Worm (Caenorhabditis elegans) whole organism, young adult: ENCODE measurements around the gene ogdh-2.

Experiments used
- B0019.2 ChIP-seq: fragments of 200-800 bp; sonication (Bioruptor generic); conservative IDR thresholded peaks from 2 replicates; pipeline ENCODE4 v1.3.6; 2022; ENCODE audit warnings: missing genetic modification reagents, missing genetic modification characterization, missing compliant biosample characterization
- C17E4.6 ChIP-seq: fragments of 200-800 bp; sonication (Bioruptor generic); IDR thresholded peaks from 2 replicates; pipeline ENCODE4 v1.3.6; 2022; ENCODE audit warnings: missing genetic modification reagents, missing genetic modification characterization, missing compliant biosample characterization
- D2030.7 ChIP-seq: fragments of 200-800 bp; sonication (Bioruptor generic); IDR thresholded peaks from 2 replicates; pipeline ENCODE4 v1.3.6; 2022; ENCODE audit warnings: missing genetic modification reagents, missing genetic modification characterization, missing compliant biosample characterization
- F33H1.4 ChIP-seq: fragments of 200-800 bp; sonication (Bioruptor generic); IDR thresholded peaks from 2 replicates; pipeline ENCODE4 v1.3.6; 2022; ENCODE audit warnings: missing genetic modification reagents, missing genetic modification characterization, missing compliant biosample characterization
- F52B5.7 ChIP-seq: sonication (generic microtip); optimal IDR thresholded peaks from 2 replicates; lab custom pipeline; 2016; ENCODE audit warnings: mild to moderate bottlenecking, missing genetic modification characterization, missing compliant biosample characterization
- F57C9.4 ChIP-seq: sonication (generic microtip); optimal IDR thresholded peaks from 2 replicates; lab custom pipeline; 2017; ENCODE audit warnings: mild to moderate bottlenecking, missing genetic modification characterization, missing compliant biosample characterization
- K12H6.12 ChIP-seq: fragments of 200-800 bp; sonication (Bioruptor generic); optimal IDR thresholded peaks from 2 replicates; lab custom pipeline; 2018; ENCODE audit warnings: mild to moderate bottlenecking, missing genetic modification characterization, missing compliant biosample characterization
- Y53G8AR.9 ChIP-seq: fragments of 200-800 bp; sonication (Bioruptor generic); conservative IDR thresholded peaks from 2 replicates; pipeline ENCODE4 v1.3.6; 2022; ENCODE audit warnings: missing genetic modification reagents, missing genetic modification characterization, missing compliant biosample characterization
- Y67H2A.10 ChIP-seq: fragments of 200-800 bp; sonication (Bioruptor generic); conservative IDR thresholded peaks from 2 replicates; pipeline ENCODE4 v1.3.6; 2022; ENCODE audit warnings: missing genetic modification reagents, missing genetic modification characterization, missing compliant biosample characterization
- ZK185.1 ChIP-seq: sonication (generic microtip); optimal IDR thresholded peaks from 2 replicates; lab custom pipeline; 2016; ENCODE audit warnings: mild to moderate bottlenecking, missing genetic modification characterization, missing compliant biosample characterization; ENCODE audit not compliant: poor library complexity, severe bottlenecking
- aptf-3 ChIP-seq: fragments of 200-800 bp; sonication (Bioruptor generic); IDR thresholded peaks from 2 replicates; pipeline ENCODE4 v1.3.6; 2022; ENCODE audit warnings: missing genetic modification characterization, missing compliant biosample characterization
- atf-7 ChIP-seq: sonication (generic microtip); optimal IDR thresholded peaks from 2 replicates; lab custom pipeline; 2017; ENCODE audit warnings: mild to moderate bottlenecking, missing genetic modification characterization, missing compliant biosample characterization
- cebp-1 ChIP-seq, 2 experiments: fragments of 200-800 bp in 1 of 2; sonication (Bioruptor generic) in 1 of 2; sonication (generic microtip) in 1 of 2; IDR thresholded peaks in 1 of 2; optimal IDR thresholded peaks in 1 of 2; 2 replicates each; pipeline versions ENCODE4 v1.3.6 to Lab custom; 2017 to 2022; ENCODE audit warnings: missing compliant biosample characterization in 2 of 2, missing genetic modification characterization in 2 of 2, mild to moderate bottlenecking in 1 of 2, missing genetic modification reagents in 1 of 2, moderate library complexity in 1 of 2
- ceh-100 ChIP-seq: fragments of 200-800 bp; sonication (Bioruptor generic); IDR thresholded peaks from 2 replicates; pipeline ENCODE4 v1.3.6; 2022; ENCODE audit warnings: missing genetic modification reagents, missing genetic modification characterization, missing compliant biosample characterization
- ceh-91 ChIP-seq: fragments of 200-800 bp; sonication (Bioruptor generic); IDR thresholded peaks from 2 replicates; pipeline ENCODE4 v1.3.6; 2022; ENCODE audit warnings: missing genetic modification reagents, missing genetic modification characterization, missing compliant biosample characterization
- dpl-1 ChIP-seq: fragments of 150-350 bp; optimal IDR thresholded peaks from 2 replicates; lab custom pipeline; 2014; ENCODE audit warnings: missing biosample characterization, missing genetic modification reagents, missing genetic modification characterization
- egl-44 ChIP-seq: fragments of 200-800 bp; sonication (Bioruptor generic); IDR thresholded peaks from 2 replicates; pipeline ENCODE4 v1.3.6; 2022; ENCODE audit warnings: missing genetic modification reagents, missing genetic modification characterization, missing compliant biosample characterization
- egrh-3 ChIP-seq: fragments of 200-800 bp; sonication (Bioruptor generic); IDR thresholded peaks from 2 replicates; pipeline ENCODE4 v1.3.6; 2022; ENCODE audit warnings: missing genetic modification reagents, missing genetic modification characterization, missing compliant biosample characterization
- gei-17 ChIP-seq: fragments of 200-800 bp; sonication (Bioruptor generic); optimal IDR thresholded peaks from 2 replicates; lab custom pipeline; 2018; ENCODE audit warnings: mild to moderate bottlenecking, missing genetic modification characterization, missing compliant biosample characterization
- hrde-1 ChIP-seq: sonication (generic microtip); optimal IDR thresholded peaks from 2 replicates; lab custom pipeline; 2016; ENCODE audit warnings: missing genetic modification characterization, mild to moderate bottlenecking, missing compliant biosample characterization, moderate library complexity, missing genotype, missing genetic modification reagents, borderline replicate concordance
- let-607 ChIP-seq, 2 experiments: fragments of 200-800 bp in 1 of 2; sonication (Bioruptor generic) in 1 of 2; sonication (generic microtip) in 1 of 2; optimal IDR thresholded peaks; 2 replicates each; lab custom pipeline; 2016 to 2018; ENCODE audit warnings: mild to moderate bottlenecking in 2 of 2, missing compliant biosample characterization in 2 of 2, missing genetic modification characterization in 2 of 2, moderate library complexity in 2 of 2, missing genotype in 1 of 2
- lin-26 ChIP-seq: fragments of 200-800 bp; sonication (Bioruptor generic); IDR thresholded peaks from 2 replicates; pipeline ENCODE4 v1.3.6; 2022; ENCODE audit warnings: missing genetic modification reagents, missing genetic modification characterization, missing compliant biosample characterization
- lin-35 ChIP-seq, 3 experiments: fragments of 150-350 bp in 2 of 3; sonication (generic microtip) in 1 of 3; optimal IDR thresholded peaks; 2 replicates each; lab custom pipeline; 2014 to 2018; ENCODE audit warnings: missing biosample characterization in 3 of 3, missing genetic modification characterization in 3 of 3, missing genetic modification reagents in 3 of 3
- lsy-27 ChIP-seq: sonication (generic microtip); optimal IDR thresholded peaks from 2 replicates; lab custom pipeline; 2017; ENCODE audit warnings: missing genetic modification characterization, mild to moderate bottlenecking, missing compliant biosample characterization, antibody characterized with exemption, missing genotype, borderline replicate concordance; ENCODE audit not compliant: insufficient read depth
- madf-10 ChIP-seq: sonication (generic microtip); optimal IDR thresholded peaks from 2 replicates; lab custom pipeline; 2016; ENCODE audit warnings: mild to moderate bottlenecking, missing genetic modification characterization, missing compliant biosample characterization
- madf-8 ChIP-seq: fragments of 200-800 bp; sonication (Bioruptor generic); conservative IDR thresholded peaks from 2 replicates; pipeline ENCODE4 v1.3.6; 2022; ENCODE audit warnings: missing genetic modification reagents, missing genetic modification characterization, missing compliant biosample characterization
- mel-28 ChIP-seq: sonication (generic microtip); optimal IDR thresholded peaks from 2 replicates; lab custom pipeline; 2016; ENCODE audit warnings: borderline replicate concordance, mild to moderate bottlenecking, missing genetic modification characterization, missing compliant biosample characterization
- mes-4 ChIP-seq: sonication (generic microtip); optimal IDR thresholded peaks from 2 replicates; lab custom pipeline; 2016; ENCODE audit warnings: missing genotype, missing genetic modification characterization, missing compliant biosample characterization
- mxl-1 ChIP-seq: sonication (generic microtip); optimal IDR thresholded peaks from 2 replicates; lab custom pipeline; 2016; ENCODE audit warnings: missing genetic modification characterization, missing compliant biosample characterization
- nfya-2 ChIP-seq: fragments of 200-800 bp; sonication (Bioruptor generic); IDR thresholded peaks from 2 replicates; pipeline ENCODE4 v1.3.6; 2022; ENCODE audit warnings: missing genetic modification reagents, missing genetic modification characterization, missing compliant biosample characterization
- nhr-80 ChIP-seq: sonication (generic microtip); optimal IDR thresholded peaks from 2 replicates; lab custom pipeline; 2016; ENCODE audit warnings: missing genetic modification characterization, missing compliant biosample characterization
- pha-4 ChIP-seq: fragments of 150-350 bp; sonication (generic microtip); optimal IDR thresholded peaks from 2 replicates; lab custom pipeline; 2014; ENCODE audit warnings: missing biosample characterization, missing genetic modification reagents, missing genetic modification characterization
- rec-8 ChIP-seq, 2 experiments: sonication (generic microtip); optimal IDR thresholded peaks; 2 replicates each; lab custom pipeline; 2016; ENCODE audit warnings: mild to moderate bottlenecking in 2 of 2, missing genetic modification characterization in 2 of 2, missing genetic modification reagents in 2 of 2, missing genotype in 2 of 2, missing biosample characterization in 1 of 2, missing compliant biosample characterization in 1 of 2, moderate library complexity in 1 of 2
- repo-1 ChIP-seq: sonication (generic microtip); optimal IDR thresholded peaks from 2 replicates; lab custom pipeline; 2017; ENCODE audit warnings: mild to moderate bottlenecking, missing genetic modification characterization, missing compliant biosample characterization
- sdz-38 ChIP-seq: sonication (generic microtip); optimal IDR thresholded peaks from 2 replicates; lab custom pipeline; 2016; ENCODE audit warnings: missing genotype, missing genetic modification characterization, missing compliant biosample characterization
- sea-2 ChIP-seq: fragments of 200-800 bp; sonication (Bioruptor generic); IDR thresholded peaks from 2 replicates; pipeline ENCODE4 v1.3.6; 2022; ENCODE audit warnings: missing genetic modification characterization, missing compliant biosample characterization
- tbp1 ChIP-seq: fragments of 200-800 bp; sonication (Bioruptor generic); optimal IDR thresholded peaks from 2 replicates; lab custom pipeline; 2018; ENCODE audit warnings: mild to moderate bottlenecking, missing genetic modification characterization, missing compliant biosample characterization
- tbx-9 ChIP-seq: sonication (generic microtip); optimal IDR thresholded peaks from 2 replicates; lab custom pipeline; 2016; ENCODE audit warnings: borderline replicate concordance, missing genetic modification characterization, inconsistent platforms, missing compliant biosample characterization
- xnd-1 ChIP-seq: sonication (generic microtip); optimal IDR thresholded peaks from 2 replicates; lab custom pipeline; 2016; ENCODE audit warnings: missing genotype, missing genetic modification reagents, missing genetic modification characterization, missing compliant biosample characterization
- ztf-22 ChIP-seq: fragments of 200-800 bp; sonication (Bioruptor generic); optimal IDR thresholded peaks from 2 replicates; lab custom pipeline; 2018; ENCODE audit warnings: mild to moderate bottlenecking, missing genetic modification characterization, moderate library complexity, missing compliant biosample characterization

The ogdh-2 gene

DNA sequence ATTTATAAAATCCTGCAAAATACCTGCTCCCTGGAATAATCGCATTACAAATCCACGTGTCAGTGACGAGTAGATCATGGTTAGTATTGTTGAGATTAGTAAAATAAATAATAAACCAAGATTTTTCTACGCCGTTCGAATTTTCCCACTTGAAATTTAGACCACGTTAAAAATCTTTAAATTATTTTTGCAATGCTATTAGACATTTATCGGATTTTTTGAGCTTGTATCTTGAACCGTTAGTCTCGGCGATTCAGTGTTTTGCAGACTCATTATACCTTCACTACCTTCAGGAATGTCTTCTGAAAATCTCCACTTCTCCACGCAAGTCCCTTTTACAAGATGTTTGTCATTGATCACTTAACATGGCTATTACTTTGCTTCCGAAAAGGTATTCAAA is 32.1 kb upstream of the ogdh-2 start, which contains the start of gene C27A7.5 (continued):
- no peak for TF ChIP-seq repo-1 (tag; lab: Kevin White, UChicago)
- no peak for TF ChIP-seq Y53G8AR.9 (GFP tag; lab: Robert Waterston, UW)
- TF ChIP-seq mel-28 (tag; lab: Kevin White, UChicago), result no peak
- TF ChIP-seq gei-17 (GFP tag; lab: Kevin White, UChicago), result no peak
- TF ChIP-seq xnd-1 (tag; lab: Kevin White, UChicago), result no peak
- TF ChIP-seq, all 124 proteins: peak for 0

DNA sequence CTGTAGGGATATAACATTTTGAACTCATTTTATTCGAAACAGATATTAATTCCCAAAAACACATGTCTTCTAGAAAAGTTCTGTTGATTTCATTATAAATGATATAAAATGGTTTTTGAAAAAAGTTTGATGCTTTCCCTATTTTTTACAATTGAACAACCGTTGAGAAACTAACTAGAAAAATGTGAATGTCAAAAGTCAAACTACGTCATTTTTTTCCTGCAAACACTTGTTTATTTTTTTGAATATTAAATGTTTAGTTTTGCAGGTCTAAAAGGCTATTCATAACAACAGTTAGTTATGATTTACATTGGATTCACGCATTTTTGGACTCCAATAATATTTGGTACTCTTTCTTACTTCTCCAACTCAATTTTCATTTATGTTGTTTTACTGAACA is 31.4 kb upstream of the ogdh-2 start, which contains the start of gene srj-4:
Gene srj-4, plus strand, starts transcription at position 301 of the 400 bp plus-strand sequence.
- no peak for TF ChIP-seq K12H6.12 (tag; lab: Kevin White, UChicago)
- no peak for TF ChIP-seq pha-4 (tag; lab: Kevin White, UChicago)
- TF ChIP-seq B0019.2, result no peak
- no peak for TF ChIP-seq C17E4.6 (GFP tag; lab: Robert Waterston, UW)
- TF ChIP-seq nhr-80 (tag; lab: Kevin White, UChicago), result no peak
- no peak for TF ChIP-seq egl-44 (GFP tag; lab: Robert Waterston, UW)
- TF ChIP-seq mxl-1 (tag; lab: Kevin White, UChicago), result no peak
- no peak for TF ChIP-seq xnd-1 (tag; lab: Kevin White, UChicago)
- no peak for TF ChIP-seq lin-35 (GFP tag; optimal IDR thresholded peaks at IDR 0.05; lab: Kevin White, UChicago)
- no peak for TF ChIP-seq Y67H2A.10 (GFP tag; lab: Robert Waterston, UW)
- TF ChIP-seq madf-10 (tag; lab: Kevin White, UChicago), result no peak
- TF ChIP-seq tbx-9 (tag; lab: Kevin White, UChicago), result no peak
- TF ChIP-seq nfya-2, result no peak
- TF ChIP-seq sdz-38 (tag; lab: Kevin White, UChicago), result no peak
- TF ChIP-seq hrde-1 (tag; lab: Kevin White, UChicago), result no peak

ce11 chrV:12167031-12167430 is 27.3 kb upstream of the ogdh-2 start:
- TF ChIP-seq aptf-3 (GFP tag; lab: Robert Waterston, UW), result 0 out of 2 replicates have a peak, but pooled peaks have one; percentile 66
- no peak for TF ChIP-seq sea-2 (GFP tag; lab: Robert Waterston, UW)
- no peak for TF ChIP-seq atf-7 (tag; lab: Kevin White, UChicago)
- no peak for TF ChIP-seq dpl-1 (GFP tag; lab: Kevin White, UChicago)
- peak; percentile 96 for TF ChIP-seq egrh-3 (GFP tag; lab: Robert Waterston, UW)

- no peak for TF ChIP-seq let-607 (tag; optimal IDR thresholded peaks at IDR 0.05; lab: Kevin White, UChicago)
- no peak for TF ChIP-seq ztf-22 (GFP tag; lab: Kevin White, UChicago)
- TF ChIP-seq Y53G8AR.9 (GFP tag; lab: Robert Waterston, UW), result no peak
- TF ChIP-seq tbp1, result no peak
Measured at ce11 chrV:12167653-12168052, 26.7 kb upstream of the ogdh-2 start, which contains the start of gene col-37. Gene col-37, minus strand, starts transcription at chrV:12167753.

- TF ChIP-seq Y53G8AR.9 (GFP tag; lab: Robert Waterston, UW) (no peak), lin-26 (GFP tag; lab: Robert Waterston, UW) (no peak), rec-8 (tag; optimal IDR thresholded peaks at IDR 0.05; lab: Kevin White, UChicago) (no peak), ceh-91 (GFP tag; lab: Robert Waterston, UW) (no peak), madf-8 (GFP tag; lab: Robert Waterston, UW) (no peak), F57C9.4 (no peak), ztf-22 (GFP tag; lab: Kevin White, UChicago) (no peak), ceh-100 (GFP tag; lab: Robert Waterston, UW) (no peak), lsy-27 (tag; lab: Kevin White, UChicago) (no peak), ZK185.1 (no peak), F52B5.7 (tag; lab: Kevin White, UChicago) (no peak), cebp-1 (GFP tag; IDR thresholded peaks at IDR 0.05; lab: Robert Waterston, UW) (no peak), cebp-1 (tag; optimal IDR thresholded peaks at IDR 0.05; lab: Kevin White, UChicago) (no peak), egl-44 (GFP tag; lab: Robert Waterston, UW) (no peak), mes-4 (no peak), F33H1.4 (GFP tag; lab: Robert Waterston, UW) (no peak), D2030.7 (GFP tag; lab: Robert Waterston, UW) (no peak), tbx-9 (tag; lab: Kevin White, UChicago) (no peak)
Measured at ce11 chrV:12170114-12170513, 24.2 kb upstream of the ogdh-2 start, which contains the start of gene ZK863.1. Gene ZK863.1, minus strand, starts transcription at chrV:12170214.
